Fruit fly (Drosophila melanogaster) whole organism, prepupa: ENCODE measurements around the gene CG10035.
A peak's percentile ranks its signal among the peaks of the same experiment; 100 is the strongest.

Experiments used
- CG10631 ChIP-seq: fragments of 200-800 bp; sonication (Bioruptor generic); optimal IDR thresholded peaks from 2 replicates; lab custom pipeline; 2016; ENCODE audit warnings: missing biosample characterization, missing genetic modification characterization
- CG16779 ChIP-seq: fragments of 200-800 bp; sonication (Bioruptor generic); optimal IDR thresholded peaks from 3 replicates; lab custom pipeline; 2017; ENCODE audit warnings: missing biosample characterization, mild to moderate bottlenecking, missing genetic modification characterization
- CG31627 ChIP-seq: fragments of 200-800 bp; sonication (Bioruptor generic); optimal IDR thresholded peaks from 3 replicates; lab custom pipeline; 2016; ENCODE audit warnings: missing biosample characterization, missing genetic modification characterization
- CG32006 ChIP-seq: fragments of 200-800 bp; sonication (Bioruptor generic); optimal IDR thresholded peaks from 3 replicates; lab custom pipeline; 2017; ENCODE audit warnings: missing biosample characterization, mild to moderate bottlenecking, missing genetic modification characterization
- CG3919 ChIP-seq: fragments of 200-800 bp; sonication (Bioruptor generic); optimal IDR thresholded peaks from 3 replicates; lab custom pipeline; 2016; ENCODE audit warnings: missing biosample characterization, missing genetic modification characterization
- CG4318 ChIP-seq: fragments of 200-800 bp; sonication (Bioruptor generic); optimal IDR thresholded peaks from 3 replicates; lab custom pipeline; 2017; ENCODE audit warnings: missing biosample characterization, mild to moderate bottlenecking, missing genetic modification characterization
- CG6163 ChIP-seq: fragments of 200-800 bp; sonication (Bioruptor generic); IDR thresholded peaks from 3 replicates; pipeline ENCODE4 v1.3.6; 2022; ENCODE audit warnings: missing biosample characterization, missing genetic modification characterization
- CG6276 ChIP-seq: fragments of 200-800 bp; sonication (Bioruptor generic); optimal IDR thresholded peaks from 2 replicates; lab custom pipeline; 2017; ENCODE audit warnings: missing biosample characterization, mild to moderate bottlenecking, missing genetic modification characterization
- CG6808 ChIP-seq: fragments of 200-800 bp; sonication (Bioruptor generic); optimal IDR thresholded peaks from 3 replicates; lab custom pipeline; 2017; ENCODE audit warnings: missing biosample characterization, missing genetic modification characterization, mild to moderate bottlenecking, moderate library complexity, missing genetic modification reagents
- CG7368 ChIP-seq: fragments of 200-800 bp; sonication (Bioruptor generic); optimal IDR thresholded peaks from 3 replicates; lab custom pipeline; 2016; ENCODE audit warnings: missing biosample characterization, missing genetic modification characterization
- CG8119 ChIP-seq: fragments of 200-800 bp; sonication (Bioruptor generic); IDR thresholded peaks from 3 replicates; pipeline ENCODE4 v1.3.6; 2022; ENCODE audit warnings: missing biosample characterization, missing genetic modification characterization
- CG8632 ChIP-seq: fragments of 200-800 bp; sonication (Bioruptor generic); optimal IDR thresholded peaks from 3 replicates; lab custom pipeline; 2016; ENCODE audit warnings: missing biosample characterization, missing genetic modification characterization
- CG9139 ChIP-seq: fragments of 200-800 bp; sonication (Bioruptor generic); optimal IDR thresholded peaks from 3 replicates; lab custom pipeline; 2017; ENCODE audit warnings: missing biosample characterization, mild to moderate bottlenecking, missing genetic modification characterization
- Eip75B ChIP-seq: fragments of 200-800 bp; sonication (Bioruptor generic); optimal IDR thresholded peaks from 3 replicates; lab custom pipeline; 2016; ENCODE audit warnings: missing biosample characterization, missing genetic modification characterization
- Eip78C ChIP-seq: fragments of 200-800 bp; sonication (Bioruptor generic); peaks from one replicate; lab custom pipeline; 2016; ENCODE audit warnings: missing biosample characterization, missing genetic modification characterization
- Gug ChIP-seq: fragments of 200-800 bp; sonication (Bioruptor generic); IDR thresholded peaks from 2 replicates; pipeline ENCODE4 v1.3.6; 2022; ENCODE audit warnings: missing biosample characterization, missing genetic modification characterization
- Hr38 ChIP-seq: sonication (Bioruptor generic); optimal IDR thresholded peaks from 2 replicates; lab custom pipeline; 2016; ENCODE audit warnings: missing biosample characterization, missing genetic modification characterization
- Hr39 ChIP-seq: fragments of 200-800 bp; sonication (Bioruptor generic); optimal IDR thresholded peaks from 2 replicates; lab custom pipeline; 2016; ENCODE audit warnings: missing biosample characterization, missing genetic modification characterization
- Lpt ChIP-seq: fragments of 200-800 bp; sonication (Bioruptor generic); optimal IDR thresholded peaks from 3 replicates; lab custom pipeline; 2016; ENCODE audit warnings: missing biosample characterization, missing genetic modification characterization
- OdsH ChIP-seq: fragments of 200-800 bp; sonication (Bioruptor generic); optimal IDR thresholded peaks from 3 replicates; lab custom pipeline; 2016; ENCODE audit warnings: missing biosample characterization, missing genetic modification characterization
- Sox102F ChIP-seq: fragments of 200-800 bp; sonication (Bioruptor generic); optimal IDR thresholded peaks from 2 replicates; lab custom pipeline; 2016; ENCODE audit warnings: missing biosample characterization, mild to moderate bottlenecking, missing genetic modification characterization
- Sox15 ChIP-seq: fragments of 200-800 bp; sonication (Bioruptor generic); optimal IDR thresholded peaks from 3 replicates; lab custom pipeline; 2016; ENCODE audit warnings: missing biosample characterization, missing genetic modification characterization
- achi ChIP-seq: fragments of 200-800 bp; sonication (Bioruptor generic); optimal IDR thresholded peaks from 3 replicates; lab custom pipeline; 2016; ENCODE audit warnings: missing biosample characterization, missing genetic modification characterization
- dac ChIP-seq: fragments of 200-800 bp; sonication (Bioruptor generic); optimal IDR thresholded peaks from 2 replicates; lab custom pipeline; 2017; ENCODE audit warnings: missing biosample characterization, mild to moderate bottlenecking, missing genetic modification characterization
- dsx ChIP-seq: fragments of 200-800 bp; optimal IDR thresholded peaks from 3 replicates; lab custom pipeline; 2019; ENCODE audit warnings: missing biosample characterization, mild to moderate bottlenecking, missing genetic modification characterization, moderate library complexity; ENCODE audit not compliant: poor library complexity, severe bottlenecking
- esn ChIP-seq: fragments of 200-800 bp; sonication (Bioruptor generic); optimal IDR thresholded peaks from 2 replicates; lab custom pipeline; 2016; ENCODE audit warnings: missing biosample characterization, mild to moderate bottlenecking, missing genetic modification characterization, moderate library complexity
- fd85E ChIP-seq: fragments of 200-800 bp; sonication (Bioruptor generic); optimal IDR thresholded peaks from 3 replicates; lab custom pipeline; 2016; ENCODE audit warnings: missing biosample characterization, missing genetic modification characterization
- fkh ChIP-seq: fragments of 200-800 bp; sonication (Bioruptor generic); optimal IDR thresholded peaks from 3 replicates; lab custom pipeline; 2017; ENCODE audit warnings: missing biosample characterization, mild to moderate bottlenecking, missing genetic modification characterization, moderate library complexity
- lz ChIP-seq: fragments of 200-800 bp; sonication (Bioruptor generic); optimal IDR thresholded peaks from 3 replicates; lab custom pipeline; 2016; ENCODE audit warnings: missing biosample characterization, missing genetic modification characterization
- net ChIP-seq: fragments of 200-800 bp; sonication (Bioruptor generic); optimal IDR thresholded peaks from 3 replicates; lab custom pipeline; 2016; ENCODE audit warnings: missing biosample characterization, missing genetic modification characterization
- salr ChIP-seq, 2 experiments: fragments of 200-800 bp; sonication (Bioruptor generic); optimal IDR thresholded peaks; 3 replicates each; lab custom pipeline; 2016 to 2018; ENCODE audit warnings: missing biosample characterization in 2 of 2, missing genetic modification characterization in 2 of 2, mild to moderate bottlenecking in 1 of 2
- ss ChIP-seq, 2 experiments: fragments of 200-800 bp; sonication (Bioruptor generic); optimal IDR thresholded peaks; 2 replicates in 1 of 2; 3 replicates in 1 of 2; lab custom pipeline; 2017 to 2018; ENCODE audit warnings: mild to moderate bottlenecking in 2 of 2, missing biosample characterization in 2 of 2, missing genetic modification characterization in 2 of 2, moderate library complexity in 1 of 2
- svp ChIP-seq: fragments of 200-800 bp; sonication (Bioruptor generic); peaks from one replicate; lab custom pipeline; 2016; ENCODE audit warnings: missing biosample characterization, missing genetic modification characterization
- topi ChIP-seq: fragments of 200-800 bp; sonication (Bioruptor generic); optimal IDR thresholded peaks from 3 replicates; lab custom pipeline; 2016; ENCODE audit warnings: missing biosample characterization, missing genetic modification characterization
- vri ChIP-seq: fragments of 200-800 bp; sonication (Bioruptor generic); optimal IDR thresholded peaks from 3 replicates; lab custom pipeline; 2016; ENCODE audit warnings: missing biosample characterization, mild to moderate bottlenecking, missing genetic modification characterization

Gene CG10035

dm6 chr3R:12398054-12398453 is 15.6 kb upstream of the CG10035 start:
- TF ChIP-seq svp (GFP tag; lab: Kevin White, UChicago): peak; percentile 71
- TF ChIP-seq net: no peak
- peak; percentile 39 for TF ChIP-seq vri (GFP tag; lab: Kevin White, UChicago)

dm6 chr3R:12395880-12396279 is 13.4 kb upstream of the CG10035 start, which contains the start of the genes CG10096 and CG10097:
CG10096 (minus strand) TSS chr3R:12395980.
CG10097 (minus strand) TSS chr3R:12395980.
- TF ChIP-seq Sox102F (GFP tag; lab: Kevin White, UChicago) (no peak), net (no peak), CG8119 (GFP tag; lab: Robert Waterston, UW) (no peak), vri (GFP tag; lab: Kevin White, UChicago) (no peak), esn (GFP tag; lab: Kevin White, UChicago) (no peak), Eip75B (GFP tag; lab: Kevin White, UChicago) (no peak), dac (GFP tag; lab: Kevin White, UChicago) (no peak), CG7368 (no peak), Lpt (GFP tag; lab: Kevin White, UChicago) (no peak), CG31627 (GFP tag; lab: Kevin White, UChicago) (no peak), dsx (no peak), Hr38 (GFP tag; lab: Kevin White, UChicago) (no peak), CG10631 (GFP tag; lab: Kevin White, UChicago) (no peak), fkh (GFP tag; lab: Kevin White, UChicago) (no peak), Gug (GFP tag; lab: Robert Waterston, UW) (no peak)

dm6 chr3R:12386965-12387364 is 4.5 kb upstream of the CG10035 start, which contains the start of gene CG33098:
CG33098 (plus strand) TSS chr3R:12387188.
- TF ChIP-seq CG6808 (GFP tag; lab: Kevin White, UChicago) (no peak), Eip78C (GFP tag; lab: Kevin White, UChicago) (no peak), CG8632 (no peak), CG4318 (GFP tag; lab: Kevin White, UChicago) (no peak), dsx (no peak), dac (GFP tag; lab: Kevin White, UChicago) (no peak), CG3919 (GFP tag; lab: Kevin White, UChicago) (no peak), CG16779 (tag; lab: Kevin White, UChicago) (no peak), CG6276 (GFP tag; lab: Kevin White, UChicago) (no peak), fd85E (no peak), lz (GFP tag; lab: Kevin White, UChicago) (no peak), Hr39 (GFP tag; lab: Kevin White, UChicago) (no peak), topi (GFP tag; lab: Kevin White, UChicago) (no peak), Sox15 (no peak), OdsH (no peak), CG10631 (GFP tag; lab: Kevin White, UChicago) (no peak), CG32006 (GFP tag; lab: Kevin White, UChicago) (no peak)

- no peak for TF ChIP-seq Lpt (GFP tag; lab: Kevin White, UChicago)
- TF ChIP-seq OdsH: no peak
- no peak for TF ChIP-seq ss (GFP tag; optimal IDR thresholded peaks at IDR 0.05; lab: Kevin White, UChicago)
- TF ChIP-seq lz (GFP tag; lab: Kevin White, UChicago): no peak
- TF ChIP-seq achi (GFP tag; lab: Kevin White, UChicago): no peak
- no peak for TF ChIP-seq CG9139 (GFP tag; lab: Kevin White, UChicago)
- no peak for TF ChIP-seq CG6276 (GFP tag; lab: Kevin White, UChicago)
- no peak for TF ChIP-seq Sox15
- no peak for TF ChIP-seq CG6163 (GFP tag; lab: Robert Waterston, UW)
- no peak for TF ChIP-seq salr (GFP tag; optimal IDR thresholded peaks at IDR 0.05; lab: Kevin White, UChicago)
Measured at dm6 chr3R:12385949-12386348, 3.5 kb upstream of the CG10035 start, which contains the start of gene Sol1. Sol1 (plus strand) TSS chr3R:12386249.
